Fruit fly (Drosophila melanogaster): Measurements from ENCODE around the gene B-H2.

Gene B-H2

dm6 chrX:17314213-17314612 lies at the start of gene B-H2:
Gene B-H2, plus strand, starts transcription at chrX:17314581.
- TF ChIP-seq lz (GFP tag; optimal IDR thresholded peaks at IDR 0.05) (no peak), CG34406 (GFP tag; optimal IDR thresholded peaks at IDR 0.05) (no peak), Met (GFP tag; optimal IDR thresholded peaks at IDR 0.05) (no peak), CG3919 (GFP tag; optimal IDR thresholded peaks at IDR 0.05) (peak; percentile 12), fd59A (GFP tag; optimal IDR thresholded peaks at IDR 0.05) (no peak), CG6163 (GFP tag; IDR thresholded peaks at IDR 0.05) (0 out of 3 replicates have a peak, but pooled peaks have one; percentile 37), Eip75B (GFP tag; optimal IDR thresholded peaks at IDR 0.05) (no peak), net (GFP tag; optimal IDR thresholded peaks at IDR 0.05) (no peak), dsx (GFP tag; optimal IDR thresholded peaks at IDR 0.05; ENCODE audit: poor library complexity, severe bottlenecking) (peak; percentile 31), CG3032 (tag; optimal IDR thresholded peaks at IDR 0.05) (no peak), CG8119 (GFP tag; IDR thresholded peaks at IDR 0.05) (no peak), Sox15 (GFP tag; optimal IDR thresholded peaks at IDR 0.05) (no peak), vri (GFP tag; optimal IDR thresholded peaks at IDR 0.05) (no peak), Sox102F (GFP tag; optimal IDR thresholded peaks at IDR 0.05) (no peak)

dm6 chrX:17265402-17266028 lies 48.9 kb upstream of the B-H2 start:
- no peak for TF ChIP-seq Ets21C (GFP tag; optimal IDR thresholded peaks at IDR 0.05)
- TF ChIP-seq salr (GFP tag; optimal IDR thresholded peaks at IDR 0.05): no peak
- no peak for TF ChIP-seq CG15336 (GFP tag; IDR thresholded peaks at IDR 0.05)
- TF ChIP-seq CG11902 (GFP tag; optimal IDR thresholded peaks at IDR 0.05): no peak
- TF ChIP-seq cyc (GFP tag; optimal IDR thresholded peaks at IDR 0.05): no peak
- TF ChIP-seq Blimp-1 (GFP tag; optimal IDR thresholded peaks at IDR 0.05): no peak
- TF ChIP-seq Smox (GFP tag; optimal IDR thresholded peaks at IDR 0.05): no peak
- no peak for TF ChIP-seq OdsH (GFP tag; optimal IDR thresholded peaks at IDR 0.05)
- no peak for TF ChIP-seq CG6276 (GFP tag; optimal IDR thresholded peaks at IDR 0.05)
- no peak for TF ChIP-seq CG3919 (GFP tag; optimal IDR thresholded peaks at IDR 0.05)
- no peak for TF ChIP-seq CG6854 (GFP tag; optimal IDR thresholded peaks at IDR 0.05)
- TF ChIP-seq esn (GFP tag; optimal IDR thresholded peaks at IDR 0.05): no peak
- no peak for TF ChIP-seq dac (GFP tag; optimal IDR thresholded peaks at IDR 0.05)

dm6 chrX:17274798-17275197 lies 39.6 kb upstream of the B-H2 start:
- peak; percentile 67 for TF ChIP-seq CG32006 (GFP tag; optimal IDR thresholded peaks at IDR 0.05)
- peak; percentile 70 for TF ChIP-seq Eip78C (GFP tag)
- no peak for TF ChIP-seq CG1621 (tag; optimal IDR thresholded peaks at IDR 0.05)
- TF ChIP-seq CG15336 (GFP tag; IDR thresholded peaks at IDR 0.05): peak; percentile 59
- no peak for TF ChIP-seq eg (GFP tag; IDR thresholded peaks at IDR 0.05)
- TF ChIP-seq CG8119 (GFP tag; IDR thresholded peaks at IDR 0.05): peak; percentile 47; the same call in 1 of the 3 replicates
- peak; percentile 35 for TF ChIP-seq CG4318 (GFP tag; optimal IDR thresholded peaks at IDR 0.05)
- peak; percentile 66 for TF ChIP-seq Hr4 (GFP tag; optimal IDR thresholded peaks at IDR 0.05)
- TF ChIP-seq CG6163 (GFP tag; IDR thresholded peaks at IDR 0.05): 0 out of 3 replicates have a peak, but pooled peaks have one; percentile 26

dm6 chrX:17282196-17282595 lies 32.2 kb upstream of the B-H2 start, which contains the start of gene CG5445:
Gene CG5445, plus strand, starts transcription at chrX:17282496.
- TF ChIP-seq pdm3 (GFP tag; optimal IDR thresholded peaks at IDR 0.05) (no peak), Blimp-1 (GFP tag; optimal IDR thresholded peaks at IDR 0.05) (no peak), ss (GFP tag; optimal IDR thresholded peaks at IDR 0.05) (no peak), CG3919 (GFP tag; optimal IDR thresholded peaks at IDR 0.05) (no peak), CG6792 (GFP tag; optimal IDR thresholded peaks at IDR 0.05) (no peak), dsx (GFP tag; optimal IDR thresholded peaks at IDR 0.05; ENCODE audit: poor library complexity, severe bottlenecking) (no peak), Gug (GFP tag; IDR thresholded peaks at IDR 0.05) (no peak), CG9139 (GFP tag; optimal IDR thresholded peaks at IDR 0.05) (no peak), eg (GFP tag; IDR thresholded peaks at IDR 0.05) (no peak), CG1621 (tag; optimal IDR thresholded peaks at IDR 0.05) (no peak), Lpt (GFP tag; optimal IDR thresholded peaks at IDR 0.05) (no peak), Ets21C (GFP tag; optimal IDR thresholded peaks at IDR 0.05) (no peak), vri (GFP tag; optimal IDR thresholded peaks at IDR 0.05) (no peak), CG7368 (GFP tag; optimal IDR thresholded peaks at IDR 0.05) (no peak), Ets96B (tag; optimal IDR thresholded peaks at IDR 0.05) (no peak), CG34406 (GFP tag; optimal IDR thresholded peaks at IDR 0.05) (no peak), CG16779 (tag; optimal IDR thresholded peaks at IDR 0.05) (no peak)

Measured in whole organism, prepupa.